Fruit fly (Drosophila melanogaster): ENCODE measurements around the gene Cpr35B.
A peak's percentile ranks its signal among the peaks of the same experiment; 100 is the strongest.

Gene Cpr35B

dm6 chr2L:14458187-14458899, 33.4 kb upstream of the Cpr35B start (continued):
- TF ChIP-seq CG10565 (GFP tag; optimal IDR thresholded peaks at IDR 0.05) (no peak), CG4328 (GFP tag; optimal IDR thresholded peaks at IDR 0.05) (no peak), CG43689 (GFP tag; IDR thresholded peaks at IDR 0.05) (no peak), pb (GFP tag; optimal IDR thresholded peaks at IDR 0.05) (no peak), Ptx1 (GFP tag; IDR thresholded peaks at IDR 0.05) (peak; percentile 85), CG3995 (GFP tag; optimal IDR thresholded peaks at IDR 0.05) (no peak), Xbp1 (GFP tag; optimal IDR thresholded peaks at IDR 0.05) (peak; percentile 71), CG10979 (tag; optimal IDR thresholded peaks at IDR 0.05) (no peak), usp (GFP tag; optimal IDR thresholded peaks at IDR 0.05) (no peak), bab2 (GFP tag; optimal IDR thresholded peaks at IDR 0.05) (peak; percentile 63), slp2 (GFP tag; optimal IDR thresholded peaks at IDR 0.05) (peak; percentile 65), emc (GFP tag; optimal IDR thresholded peaks at IDR 0.05) (no peak), CG6689 (GFP tag; IDR thresholded peaks at IDR 0.05) (peak; percentile 31; the same call in 1 of the 2 replicates), Awh (GFP tag; IDR thresholded peaks at IDR 0.05) (peak; percentile 54; the same call in 1 of the 2 replicates), CG10431 (GFP tag; optimal IDR thresholded peaks at IDR 0.05) (no peak), trem (tag; optimal IDR thresholded peaks at IDR 0.05) (no peak), CG6791 (GFP tag; IDR thresholded peaks at IDR 0.05; ENCODE audit: partially characterized antibody) (no peak), ERR (GFP tag; optimal IDR thresholded peaks at IDR 0.05) (peak; percentile 12), CG4424 (GFP tag; optimal IDR thresholded peaks at IDR 0.05) (no peak), sqz (GFP tag; optimal IDR thresholded peaks at IDR 0.05) (peak; percentile 4), CG7928 (GFP tag; optimal IDR thresholded peaks at IDR 0.05) (no peak), CG4404 (GFP tag; IDR thresholded peaks at IDR 0.05) (no peak), CG16863 (GFP tag; optimal IDR thresholded peaks at IDR 0.05) (no peak), H15 (GFP tag; IDR thresholded peaks at IDR 0.05) (no peak), bigmax (GFP tag; optimal IDR thresholded peaks at IDR 0.05) (no peak), CG7745 (tag; optimal IDR thresholded peaks at IDR 0.05) (no peak), fu2 (GFP tag; optimal IDR thresholded peaks at IDR 0.05) (peak; percentile 27), ci (GFP tag; IDR thresholded peaks at IDR 0.05) (peak; percentile 68; the same call in 2 of the 3 replicates), sd (tag; optimal IDR thresholded peaks at IDR 0.05) (peak; percentile 7), Sry-β (GFP tag; optimal IDR thresholded peaks at IDR 0.05) (no peak), CG9215 (GFP tag; IDR thresholded peaks at IDR 0.05) (no peak; the same call in 1 of the 2 replicates), CG13296 (GFP tag; optimal IDR thresholded peaks at IDR 0.05) (no peak), sna (GFP tag; IDR thresholded peaks at IDR 0.05; ENCODE audit: partially characterized antibody) (no peak), pzg (GFP tag; optimal IDR thresholded peaks at IDR 0.05) (no peak), Jarid2 (GFP tag; optimal IDR thresholded peaks at IDR 0.05) (no peak), Asciz (GFP tag; optimal IDR thresholded peaks at IDR 0.05) (no peak), danr (GFP tag; IDR thresholded peaks at IDR 0.05) (no peak), CG12942 (GFP tag; optimal IDR thresholded peaks at IDR 0.05) (peak; percentile 47), MBD-R2 (GFP tag; IDR thresholded peaks at IDR 0.05) (no peak), Elba2 (GFP tag; optimal IDR thresholded peaks at IDR 0.05) (no peak), fru (optimal IDR thresholded peaks at IDR 0.05) (no peak), grn (GFP tag; optimal IDR thresholded peaks at IDR 0.05) (no peak), CG34376 (GFP tag; optimal IDR thresholded peaks at IDR 0.05) (no peak), sisA (GFP tag; IDR thresholded peaks at IDR 0.05) (peak; percentile 70), Ravus (GFP tag; IDR thresholded peaks at IDR 0.05) (no peak), luna (GFP tag; optimal IDR thresholded peaks at IDR 0.05) (no peak), dmrt99B (tag; optimal IDR thresholded peaks at IDR 0.05) (peak; percentile 57), Xrp1 (GFP tag; IDR thresholded peaks at IDR 0.05) (peak; percentile 25; the same call in 1 of the 2 replicates), CG1024 (GFP tag; IDR thresholded peaks at IDR 0.05) (peak; percentile 18; the same call in 1 of the 2 replicates), dan (GFP tag; IDR thresholded peaks at IDR 0.05) (no peak), CG15011 (GFP tag; optimal IDR thresholded peaks at IDR 0.05) (no peak)

Measured in whole organism, embryonic.